Fruit fly (Drosophila melanogaster) whole organism, embryonic: ENCODE results near the gene Osi12.

Experiments
- ATbp ChIP-seq: fragments of 200-800 bp; sonication (Bioruptor generic); optimal IDR thresholded peaks from 2 replicates; lab custom pipeline; 2017; ENCODE audit warnings: missing biosample characterization, mild to moderate bottlenecking, missing genetic modification characterization, missing genetic modification reagents
- Antp ChIP-seq: fragments of 200-800 bp; sonication (Bioruptor generic); optimal IDR thresholded peaks from 3 replicates; lab custom pipeline; 2016; ENCODE audit warnings: missing biosample characterization, missing genetic modification characterization
- Asciz ChIP-seq: fragments of 200-800 bp; sonication (Bioruptor generic); optimal IDR thresholded peaks from 2 replicates; lab custom pipeline; 2017; ENCODE audit warnings: missing biosample characterization, mild to moderate bottlenecking, missing genetic modification characterization, missing genetic modification reagents
- Blimp-1 ChIP-seq: fragments of 200-800 bp; sonication (Bioruptor generic); optimal IDR thresholded peaks from 3 replicates; lab custom pipeline; 2018; ENCODE audit warnings: missing biosample characterization, missing genetic modification characterization, mild to moderate bottlenecking, moderate library complexity, missing genetic modification reagents
- C15 ChIP-seq: fragments of 200-800 bp; sonication (Bioruptor generic); IDR thresholded peaks from 3 replicates; pipeline ENCODE4 v1.3.6; 2022; ENCODE audit warnings: missing biosample characterization, missing genetic modification characterization
- CG11695 ChIP-seq: fragments of 200-800 bp; sonication (Bioruptor generic); IDR thresholded peaks from 3 replicates; pipeline ENCODE4 v1.3.6; 2022; ENCODE audit warnings: missing biosample characterization, missing genetic modification characterization
- CG1529 ChIP-seq: fragments of 200-800 bp; sonication (Bioruptor generic); optimal IDR thresholded peaks from 3 replicates; lab custom pipeline; 2018; ENCODE audit warnings: missing biosample characterization, missing genetic modification characterization
- CG15601 ChIP-seq: fragments of 200-800 bp; sonication (Bioruptor generic); optimal IDR thresholded peaks from 3 replicates; lab custom pipeline; 2019; ENCODE audit warnings: missing biosample characterization, mild to moderate bottlenecking, missing genetic modification characterization, moderate library complexity
- CG1602 ChIP-seq: fragments of 200-800 bp; sonication (Bioruptor generic); optimal IDR thresholded peaks from 3 replicates; lab custom pipeline; 2016; ENCODE audit warnings: missing biosample characterization, missing genetic modification characterization
- CG2712 ChIP-seq: fragments of 200-800 bp; optimal IDR thresholded peaks from 3 replicates; lab custom pipeline; 2019; ENCODE audit warnings: missing biosample characterization, mild to moderate bottlenecking, missing genetic modification characterization, moderate library complexity
- CG31365 ChIP-seq: fragments of 200-800 bp; sonication (Bioruptor generic); optimal IDR thresholded peaks from 2 replicates; lab custom pipeline; 2018; ENCODE audit warnings: missing biosample characterization, mild to moderate bottlenecking, missing genetic modification characterization
- CG33557 ChIP-seq: fragments of 200-800 bp; sonication (Bioruptor generic); optimal IDR thresholded peaks from 2 replicates; lab custom pipeline; 2019; ENCODE audit warnings: missing biosample characterization, mild to moderate bottlenecking, missing genetic modification characterization, moderate library complexity
- CG34422 ChIP-seq: fragments of 200-800 bp; sonication (Bioruptor generic); IDR thresholded peaks from 3 replicates; pipeline ENCODE4 v1.3.6; 2022; ENCODE audit warnings: missing biosample characterization, missing genetic modification characterization
- CG7786 ChIP-seq: fragments of 200-800 bp; sonication (Bioruptor generic); optimal IDR thresholded peaks from 2 replicates; lab custom pipeline; 2016; ENCODE audit warnings: missing biosample characterization, missing genetic modification characterization
- CG7963 ChIP-seq: fragments of 200-800 bp; sonication (Bioruptor generic); IDR thresholded peaks from 3 replicates; pipeline ENCODE4 v1.3.6; 2022; ENCODE audit warnings: missing biosample characterization, missing genetic modification characterization; ENCODE audit not compliant: partially characterized antibody
- CG8388 ChIP-seq: fragments of 200-800 bp; sonication (Bioruptor generic); optimal IDR thresholded peaks from 2 replicates; lab custom pipeline; 2019; ENCODE audit warnings: missing biosample characterization, mild to moderate bottlenecking, missing genetic modification characterization, moderate library complexity
- CG8944 ChIP-seq: fragments of 200-800 bp; sonication (Bioruptor generic); optimal IDR thresholded peaks from 3 replicates; lab custom pipeline; 2016; ENCODE audit warnings: missing biosample characterization, missing genetic modification characterization
- CG9876 ChIP-seq: fragments of 200-800 bp; sonication (Bioruptor generic); optimal IDR thresholded peaks from 2 replicates; lab custom pipeline; 2016; ENCODE audit warnings: missing biosample characterization, missing genetic modification characterization
- D19B ChIP-seq: fragments of 200-800 bp; sonication (Bioruptor generic); optimal IDR thresholded peaks from 2 replicates; lab custom pipeline; 2017; ENCODE audit warnings: missing biosample characterization, mild to moderate bottlenecking, missing genetic modification characterization
- Dfd ChIP-seq, 2 experiments: fragments of >200 bp; optimal IDR thresholded peaks; 2 replicates each; lab custom pipeline; 2017; ENCODE audit warnings: missing biosample characterization in 2 of 2, missing genetic modification characterization in 2 of 2
- Fer2 ChIP-seq: fragments of 200-800 bp; sonication (Bioruptor generic); optimal IDR thresholded peaks from 2 replicates; lab custom pipeline; 2018; ENCODE audit warnings: missing biosample characterization, mild to moderate bottlenecking, missing genetic modification characterization, moderate library complexity
- Gug ChIP-seq: fragments of 200-800 bp; sonication (Bioruptor generic); IDR thresholded peaks from 4 replicates; pipeline ENCODE4 v1.3.6; 2022; ENCODE audit warnings: missing biosample characterization, missing genetic modification characterization
- Hsf ChIP-seq: fragments of 200-800 bp; sonication (Bioruptor generic); optimal IDR thresholded peaks from 3 replicates; lab custom pipeline; 2016; ENCODE audit warnings: missing biosample characterization, missing genetic modification characterization
- Lim3 ChIP-seq: fragments of 200-800 bp; sonication (Bioruptor generic); IDR thresholded peaks from 2 replicates; pipeline ENCODE4 v1.3.6; 2022; ENCODE audit warnings: missing biosample characterization, missing genetic modification characterization
- NC2β ChIP-seq: fragments of 200-800 bp; sonication (Bioruptor generic); optimal IDR thresholded peaks from 2 replicates; lab custom pipeline; 2016; ENCODE audit warnings: missing biosample characterization, missing genetic modification characterization
- NK7.1 ChIP-seq: fragments of 200-800 bp; sonication (Bioruptor generic); optimal IDR thresholded peaks from 3 replicates; lab custom pipeline; 2016; ENCODE audit warnings: missing biosample characterization, missing genetic modification characterization
- Pdp1 ChIP-seq, 2 experiments: fragments of 200-800 bp; sonication (Bioruptor generic); optimal IDR thresholded peaks; 3 replicates each; lab custom pipeline; 2016; ENCODE audit warnings: missing biosample characterization in 2 of 2, missing genetic modification characterization in 2 of 2, mild to moderate bottlenecking in 1 of 2, moderate library complexity in 1 of 2
- Rfx ChIP-seq: fragments of 200-800 bp; sonication (Bioruptor generic); IDR thresholded peaks from 2 replicates; pipeline ENCODE4 v1.3.6; 2022; ENCODE audit warnings: missing biosample characterization, missing genetic modification characterization
- Sry-β ChIP-seq: fragments of 200-800 bp; sonication (Bioruptor generic); optimal IDR thresholded peaks from 2 replicates; lab custom pipeline; 2018; ENCODE audit warnings: missing biosample characterization, mild to moderate bottlenecking, missing genetic modification characterization, moderate library complexity
- Xbp1 ChIP-seq: fragments of 200-800 bp; sonication (Bioruptor generic); optimal IDR thresholded peaks from 3 replicates; lab custom pipeline; 2016; ENCODE audit warnings: missing biosample characterization, mild to moderate bottlenecking, missing genetic modification characterization
- az2 ChIP-seq: fragments of 200-800 bp; sonication (Bioruptor generic); optimal IDR thresholded peaks from 3 replicates; lab custom pipeline; 2016; ENCODE audit warnings: missing biosample characterization, missing genetic modification characterization
- bab2 ChIP-seq: fragments of 200-800 bp; sonication (Bioruptor generic); optimal IDR thresholded peaks from 2 replicates; lab custom pipeline; 2016; ENCODE audit warnings: missing biosample characterization, missing genetic modification characterization
- bbx ChIP-seq: fragments of 200-800 bp; sonication (Bioruptor generic); IDR thresholded peaks from 2 replicates; pipeline ENCODE4 v1.3.6; 2022; ENCODE audit warnings: missing biosample characterization, missing genetic modification characterization; ENCODE audit not compliant: partially characterized antibody
- cad ChIP-seq: fragments of >200 bp; optimal IDR thresholded peaks from 2 replicates; lab custom pipeline; 2017; ENCODE audit warnings: missing biosample characterization, missing genetic modification characterization
- cas ChIP-seq: fragments of 200-800 bp; sonication (Bioruptor generic); IDR thresholded peaks from 2 replicates; pipeline ENCODE4 v1.3.6; 2022; ENCODE audit warnings: missing biosample characterization, missing genetic modification characterization
- cg ChIP-seq: fragments of 200-800 bp; sonication (Bioruptor generic); optimal IDR thresholded peaks from 3 replicates; lab custom pipeline; 2019; ENCODE audit warnings: missing biosample characterization, mild to moderate bottlenecking, missing genetic modification characterization, moderate library complexity
- da ChIP-seq: fragments of 200-800 bp; sonication (Bioruptor generic); optimal IDR thresholded peaks from 2 replicates; lab custom pipeline; 2016; ENCODE audit warnings: missing biosample characterization, missing genetic modification characterization
- dmrt11E ChIP-seq: fragments of 200-800 bp; sonication (Bioruptor generic); optimal IDR thresholded peaks from 3 replicates; lab custom pipeline; 2018; ENCODE audit warnings: missing biosample characterization, mild to moderate bottlenecking, missing genetic modification characterization, moderate library complexity
- dmrt99B ChIP-seq: fragments of 200-800 bp; sonication (Bioruptor generic); optimal IDR thresholded peaks from 2 replicates; lab custom pipeline; 2018; ENCODE audit warnings: missing biosample characterization, mild to moderate bottlenecking, missing genetic modification characterization, moderate library complexity
- fd96Cb ChIP-seq: fragments of 200-800 bp; sonication (Bioruptor generic); optimal IDR thresholded peaks from 2 replicates; lab custom pipeline; 2018; ENCODE audit warnings: missing biosample characterization, mild to moderate bottlenecking, missing genetic modification characterization, moderate library complexity
- gsb-n ChIP-seq: fragments of 200-800 bp; sonication (Bioruptor generic); optimal IDR thresholded peaks from 3 replicates; lab custom pipeline; 2018; ENCODE audit warnings: missing biosample characterization, mild to moderate bottlenecking, missing genetic modification characterization
- kay ChIP-seq: fragments of 200-800 bp; sonication (Bioruptor generic); optimal IDR thresholded peaks from 2 replicates; lab custom pipeline; 2016; ENCODE audit warnings: missing biosample characterization, missing genetic modification characterization
- otp ChIP-seq: fragments of 200-800 bp; sonication (Bioruptor generic); IDR thresholded peaks from 3 replicates; pipeline ENCODE4, ENCODE4 v1.3.6; 2022; ENCODE audit warnings: missing biosample characterization, missing genetic modification characterization
- phol ChIP-seq: fragments of 200-800 bp; sonication (Bioruptor generic); optimal IDR thresholded peaks from 3 replicates; lab custom pipeline; 2018; ENCODE audit warnings: missing biosample characterization, mild to moderate bottlenecking, missing genetic modification characterization, moderate library complexity
- sna ChIP-seq: fragments of 200-800 bp; sonication (Bioruptor generic); IDR thresholded peaks from 2 replicates; pipeline ENCODE4 v1.3.6; 2022; ENCODE audit warnings: missing biosample characterization, missing genetic modification characterization; ENCODE audit not compliant: partially characterized antibody
- tup ChIP-seq: fragments of 200-800 bp; sonication (Bioruptor generic); optimal IDR thresholded peaks from 2 replicates; lab custom pipeline; 2016; ENCODE audit warnings: missing biosample characterization, mild to moderate bottlenecking, missing genetic modification characterization, moderate library complexity
- usp ChIP-seq: fragments of >200 bp; optimal IDR thresholded peaks from 2 replicates; lab custom pipeline; 2017; ENCODE audit warnings: missing biosample characterization, missing genetic modification characterization
- z ChIP-seq: fragments of 200-800 bp; sonication (Bioruptor generic); IDR thresholded peaks from 3 replicates; pipeline ENCODE4 v1.3.6; 2022; ENCODE audit warnings: missing biosample characterization, missing genetic modification characterization

The Osi12 gene

DNA sequence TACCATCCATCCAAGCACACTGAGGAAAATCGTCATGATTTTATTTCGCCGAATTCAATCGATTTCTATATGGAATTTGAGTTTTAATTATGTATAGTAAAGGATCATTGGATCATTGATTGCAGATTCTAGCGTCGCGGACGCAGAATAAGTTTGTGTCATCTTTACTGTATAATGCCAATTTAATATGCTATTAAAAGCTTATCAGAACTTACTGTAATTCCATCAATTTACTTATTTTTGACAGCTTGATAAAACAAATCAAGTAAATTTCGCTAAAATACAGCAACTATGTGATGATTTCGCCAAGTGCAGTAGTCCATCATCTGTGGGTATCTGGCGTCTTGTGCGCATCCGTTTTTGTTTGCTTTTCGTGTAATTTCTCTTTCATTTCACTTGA, 45.2 kb upstream of the Osi12 start (continued):
- TF ChIP-seq CG34422 (GFP tag; lab: Robert Waterston, UW), result no peak
- TF ChIP-seq Rfx, result no peak
- no peak for TF ChIP-seq bab2 (GFP tag; lab: Kevin White, UChicago)
- no peak for TF ChIP-seq Hsf
- peak; percentile 21 for TF ChIP-seq fd96Cb
- TF ChIP-seq z (GFP tag; lab: Robert Waterston, UW), result no peak
- no peak for TF ChIP-seq tup
- no peak for TF ChIP-seq Gug (GFP tag; lab: Robert Waterston, UW)
- TF ChIP-seq dmrt11E (tag; lab: Kevin White, UChicago), result no peak
- no peak for TF ChIP-seq gsb-n (tag; lab: Kevin White, UChicago)
- TF ChIP-seq NK7.1 (GFP tag; lab: Kevin White, UChicago), result no peak
- no peak for TF ChIP-seq cg
- no peak for TF ChIP-seq NC2β (GFP tag; lab: Kevin White, UChicago)
- peak; percentile 9 for TF ChIP-seq ATbp (GFP tag; lab: Kevin White, UChicago)
- no peak for TF ChIP-seq CG33557 (GFP tag; lab: Kevin White, UChicago)
- no peak for TF ChIP-seq D19B (GFP tag; lab: Kevin White, UChicago)
- TF ChIP-seq CG7963 (GFP tag; lab: Robert Waterston, UW), result no peak
- TF ChIP-seq az2 (GFP tag; lab: Kevin White, UChicago), result no peak
- TF ChIP-seq otp (GFP tag; lab: Robert Waterston, UW), result no peak
- no peak for TF ChIP-seq cas
- peak; percentile 44 for TF ChIP-seq phol
- peak; percentile 6 for TF ChIP-seq Blimp-1
- no peak for TF ChIP-seq bbx (GFP tag; lab: Robert Waterston, UW)
- TF ChIP-seq Asciz, result peak; percentile 20
- TF ChIP-seq cad (GFP tag; lab: Kevin White, UChicago), result no peak
- TF ChIP-seq CG7786 (GFP tag; lab: Kevin White, UChicago), result no peak
- TF ChIP-seq CG31365 (tag; lab: Kevin White, UChicago), result no peak
- no peak for TF ChIP-seq da
- no peak for TF ChIP-seq CG2712 (tag; lab: Kevin White, UChicago)
- no peak for TF ChIP-seq Antp (GFP tag; lab: Kevin White, UChicago)
- no peak for TF ChIP-seq Pdp1 (GFP tag; optimal IDR thresholded peaks at IDR 0.05; lab: Kevin White, UChicago)
- TF ChIP-seq CG1529 (GFP tag; lab: Kevin White, UChicago), result no peak
- no peak for TF ChIP-seq sna (GFP tag; lab: Robert Waterston, UW)
- no peak for TF ChIP-seq CG8944 (GFP tag; lab: Kevin White, UChicago)
- no peak for TF ChIP-seq kay (GFP tag; lab: Kevin White, UChicago)
- TF ChIP-seq CG1602, result no peak
- TF ChIP-seq C15, result no peak
- no peak for TF ChIP-seq CG11695 (GFP tag; lab: Robert Waterston, UW)
- TF ChIP-seq Lim3 (GFP tag; lab: Robert Waterston, UW), result no peak
- no peak for TF ChIP-seq usp (GFP tag; lab: Kevin White, UChicago)
- no peak for TF ChIP-seq CG9876 (GFP tag; lab: Kevin White, UChicago)
- peak; percentile 63 for TF ChIP-seq dmrt99B (tag; lab: Kevin White, UChicago)
- TF ChIP-seq CG15601 (tag; lab: Kevin White, UChicago), result no peak
- no peak for TF ChIP-seq Dfd (GFP tag; optimal IDR thresholded peaks at IDR 0.05; lab: Kevin White, UChicago)
- TF ChIP-seq CG8388 (GFP tag; lab: Kevin White, UChicago), result no peak
- no peak for TF ChIP-seq Xbp1 (GFP tag; lab: Kevin White, UChicago)
- TF ChIP-seq Fer2 (tag; lab: Kevin White, UChicago), result no peak
- no peak for TF ChIP-seq Sry-β (GFP tag; lab: Kevin White, UChicago)
